Worm (Caenorhabditis elegans): ENCODE results near the gene Y37E11AL.9.

The Y37E11AL.9 gene

DNA sequence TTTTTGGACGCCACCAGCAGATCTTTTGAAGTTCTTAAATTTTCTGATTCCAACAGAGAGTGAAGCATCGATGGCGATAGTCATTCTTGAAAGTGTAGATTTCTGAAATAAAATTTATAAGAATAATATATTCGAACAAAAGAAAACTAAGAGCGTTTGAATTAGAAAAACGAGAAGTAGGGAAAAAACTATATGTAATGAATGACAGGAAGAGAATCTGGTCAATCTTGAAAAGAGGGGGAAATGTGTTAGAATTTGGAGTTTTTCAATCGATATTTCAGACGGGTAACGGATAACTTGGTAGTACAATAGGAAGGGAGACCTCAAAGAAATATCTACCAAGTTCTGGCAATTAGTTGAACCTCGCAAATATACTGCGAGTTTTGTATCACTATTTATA, at the start of gene Y37E11AL.9:
TSS of gene Y37E11AL.9 (minus strand) at position 101 of the 400 bp plus-strand sequence.
- TF ChIP-seq flt-1 (GFP tag; IDR thresholded peaks at IDR 0.05) (no peak), T22C8.4 (GFP tag; IDR thresholded peaks at IDR 0.05) (no peak), ztf-23 (GFP tag; IDR thresholded peaks at IDR 0.05) (no peak)

- no peak for TF ChIP-seq ref-1 (GFP tag; conservative IDR thresholded peaks at IDR 0.05)
- TF ChIP-seq ztf-29 (GFP tag; IDR thresholded peaks at IDR 0.05): no peak
Measured at ce11 chrIV:3745806-3746205, 45.4 kb upstream of the Y37E11AL.9 start.

DNA sequence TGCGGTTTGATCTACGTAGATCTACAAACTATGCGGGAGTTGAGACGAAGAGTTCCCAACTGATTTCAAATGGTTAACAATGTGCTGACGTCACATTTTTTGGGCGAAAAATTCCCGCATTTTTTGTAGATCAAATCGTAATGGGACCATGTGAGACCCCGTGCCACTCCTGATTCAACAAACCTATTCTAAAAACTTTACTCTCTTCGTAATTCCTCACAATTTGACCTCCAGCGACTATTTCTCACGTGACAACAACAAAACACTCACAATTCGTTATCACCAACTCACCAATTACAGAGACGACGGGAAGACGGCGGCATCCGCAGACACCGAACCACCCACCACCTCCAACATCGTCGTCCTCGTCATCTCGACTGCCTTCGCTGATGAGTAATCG, 43.3 kb upstream of the Y37E11AL.9 start, which contains the start of gene siah-1:
TSS of gene siah-1 (plus strand) at position 301 of the 400 bp plus-strand sequence.
- no peak for TF ChIP-seq ztf-29 (GFP tag; IDR thresholded peaks at IDR 0.05)
- no peak for TF ChIP-seq klf-2 (GFP tag; conservative IDR thresholded peaks at IDR 0.05)
- TF ChIP-seq cog-1 (tag; optimal IDR thresholded peaks at IDR 0.05): no peak
- TF ChIP-seq T22C8.4 (GFP tag; IDR thresholded peaks at IDR 0.05): no peak
- TF ChIP-seq ztf-23 (GFP tag; IDR thresholded peaks at IDR 0.05): no peak
- TF ChIP-seq flt-1 (GFP tag; IDR thresholded peaks at IDR 0.05): no peak
- no peak for TF ChIP-seq tab-1 (GFP tag; IDR thresholded peaks at IDR 0.05)
- no peak for TF ChIP-seq med-1 (GFP tag; optimal IDR thresholded peaks at IDR 0.05; ENCODE audit: insufficient read depth)
- no peak for TF ChIP-seq ref-1 (GFP tag; conservative IDR thresholded peaks at IDR 0.05)

DNA sequence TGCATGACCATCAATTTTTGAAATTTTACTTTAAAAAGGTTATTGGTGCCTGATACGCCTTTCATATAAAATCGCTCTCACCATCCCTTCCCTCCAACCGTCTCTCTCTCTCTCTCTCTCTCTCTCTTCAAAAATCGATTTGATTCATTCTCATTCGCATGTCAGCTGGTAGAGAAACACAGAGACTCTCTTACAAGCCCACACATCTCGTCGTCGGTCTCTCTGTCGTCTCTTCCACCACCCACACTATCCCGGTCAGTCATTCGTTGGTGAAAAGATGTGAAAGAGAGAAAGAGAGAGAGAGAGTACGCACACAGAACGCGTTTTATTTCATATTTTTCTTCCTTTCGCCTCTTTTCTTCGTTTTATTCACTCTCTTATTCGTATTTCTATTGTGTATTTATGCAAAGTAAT, 42.0 kb upstream of the Y37E11AL.9 start:
- TF ChIP-seq flt-1 (GFP tag; IDR thresholded peaks at IDR 0.05) (0 out of 2 replicates have a peak, but pooled peaks have one; percentile 47), tab-1 (GFP tag; IDR thresholded peaks at IDR 0.05) (no peak), ztf-23 (GFP tag; IDR thresholded peaks at IDR 0.05) (no peak), med-1 (GFP tag; optimal IDR thresholded peaks at IDR 0.05; ENCODE audit: insufficient read depth) (no peak), ztf-29 (GFP tag; IDR thresholded peaks at IDR 0.05) (no peak), ref-1 (GFP tag; conservative IDR thresholded peaks at IDR 0.05) (no peak), T22C8.4 (GFP tag; IDR thresholded peaks at IDR 0.05) (peak; percentile 85), klf-2 (GFP tag; conservative IDR thresholded peaks at IDR 0.05) (no peak), cog-1 (tag; optimal IDR thresholded peaks at IDR 0.05) (peak; percentile 79)

ce11 chrIV:3741874-3742273, 41.4 kb upstream of the Y37E11AL.9 start:
- no peak for TF ChIP-seq flt-1 (GFP tag; IDR thresholded peaks at IDR 0.05)
- no peak for TF ChIP-seq med-1 (GFP tag; optimal IDR thresholded peaks at IDR 0.05; ENCODE audit: insufficient read depth)
- no peak for TF ChIP-seq klf-2 (GFP tag; conservative IDR thresholded peaks at IDR 0.05)
- no peak for TF ChIP-seq ztf-23 (GFP tag; IDR thresholded peaks at IDR 0.05)
- no peak for TF ChIP-seq ref-1 (GFP tag; conservative IDR thresholded peaks at IDR 0.05)
- no peak for TF ChIP-seq cog-1 (tag; optimal IDR thresholded peaks at IDR 0.05)
- TF ChIP-seq tab-1 (GFP tag; IDR thresholded peaks at IDR 0.05): no peak
- TF ChIP-seq ztf-29 (GFP tag; IDR thresholded peaks at IDR 0.05): no peak
- no peak for TF ChIP-seq T22C8.4 (GFP tag; IDR thresholded peaks at IDR 0.05)

ce11 chrIV:3740830-3741477, 40.5 kb upstream of the Y37E11AL.9 start, which contains the start of gene nape-1:
TSS of gene nape-1 (minus strand) at chrIV:3740880.
- no peak for TF ChIP-seq T22C8.4 (GFP tag; IDR thresholded peaks at IDR 0.05)
- TF ChIP-seq flt-1 (GFP tag; IDR thresholded peaks at IDR 0.05): no peak
- no peak for TF ChIP-seq cog-1 (tag; optimal IDR thresholded peaks at IDR 0.05)
- no peak for TF ChIP-seq ref-1 (GFP tag; conservative IDR thresholded peaks at IDR 0.05)
- no peak for TF ChIP-seq tab-1 (GFP tag; IDR thresholded peaks at IDR 0.05)
- TF ChIP-seq ztf-29 (GFP tag; IDR thresholded peaks at IDR 0.05): no peak
- TF ChIP-seq klf-2 (GFP tag; conservative IDR thresholded peaks at IDR 0.05): no peak
- TF ChIP-seq ztf-23 (GFP tag; IDR thresholded peaks at IDR 0.05): no peak
- no peak for TF ChIP-seq med-1 (GFP tag; optimal IDR thresholded peaks at IDR 0.05; ENCODE audit: insufficient read depth)

DNA sequence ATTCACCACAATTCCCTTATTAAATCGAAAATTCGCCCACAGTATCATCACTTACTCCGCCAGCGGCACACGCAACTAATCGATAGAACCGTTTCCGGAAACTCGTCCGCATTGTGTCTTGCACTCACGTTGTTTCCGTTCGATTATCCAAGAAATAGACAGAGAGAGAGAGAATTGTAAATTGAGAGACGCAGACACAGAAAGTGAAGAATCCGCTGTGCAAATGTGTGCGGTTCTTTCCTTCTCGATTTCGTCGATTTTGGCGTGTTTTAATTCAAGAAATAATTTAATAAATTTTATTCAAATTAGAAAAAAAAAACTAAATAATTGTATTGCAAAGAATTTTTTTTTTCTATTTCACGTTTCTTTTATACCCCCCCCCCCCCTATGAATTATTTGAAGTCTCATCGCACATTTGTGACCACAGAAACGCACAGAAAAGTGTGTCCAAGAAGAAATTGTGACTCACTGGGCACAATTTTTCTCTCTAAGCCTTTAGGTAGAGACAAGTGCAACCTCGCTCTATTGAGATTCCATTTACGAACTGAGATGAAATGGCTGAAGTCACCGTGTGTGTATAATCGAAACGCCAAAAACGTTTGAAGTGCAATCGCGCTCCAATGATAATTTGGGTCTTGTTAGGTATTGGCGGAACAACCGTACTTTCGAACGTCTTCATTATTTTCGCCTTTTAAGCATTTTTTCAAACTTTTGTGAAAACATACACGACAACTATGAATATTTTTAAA, 38.4 kb upstream of the Y37E11AL.9 start, which contains the start of gene nape-2:
TSS of gene nape-2 (minus strand) at position 271 of the 749 bp plus-strand sequence.
- no peak for TF ChIP-seq ztf-29 (GFP tag; IDR thresholded peaks at IDR 0.05)
- peak; percentile 36; the same call in 1 of the 2 replicates for TF ChIP-seq T22C8.4 (GFP tag; IDR thresholded peaks at IDR 0.05)

DNA sequence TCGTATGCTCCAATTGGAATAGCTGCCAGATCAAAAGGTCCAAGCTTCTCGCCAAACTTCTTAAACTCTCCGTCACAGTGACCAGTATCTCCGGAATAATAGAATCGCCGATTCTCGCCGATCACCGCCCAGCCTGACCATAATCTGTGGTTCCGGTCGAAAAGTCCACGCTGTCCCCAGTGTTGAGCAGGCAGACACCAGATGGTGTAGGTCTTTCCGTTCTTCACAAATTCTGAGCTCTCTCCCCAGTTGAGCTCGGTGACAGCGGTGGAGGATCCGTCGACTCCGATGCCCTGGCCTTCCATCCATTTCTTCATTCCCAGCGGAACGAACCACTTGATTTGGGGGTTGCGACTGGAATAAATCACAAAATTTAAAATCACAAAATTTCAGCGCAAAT, 35.8 kb upstream of the Y37E11AL.9 start:
- no peak for TF ChIP-seq cog-1 (tag; optimal IDR thresholded peaks at IDR 0.05)
- no peak for TF ChIP-seq tab-1 (GFP tag; IDR thresholded peaks at IDR 0.05)

- TF ChIP-seq flt-1 (GFP tag; IDR thresholded peaks at IDR 0.05) (no peak), T22C8.4 (GFP tag; IDR thresholded peaks at IDR 0.05) (no peak), ztf-29 (GFP tag; IDR thresholded peaks at IDR 0.05) (no peak), tab-1 (GFP tag; IDR thresholded peaks at IDR 0.05) (no peak), med-1 (GFP tag; optimal IDR thresholded peaks at IDR 0.05; ENCODE audit: insufficient read depth) (no peak), ref-1 (GFP tag; conservative IDR thresholded peaks at IDR 0.05) (no peak), ztf-23 (GFP tag; IDR thresholded peaks at IDR 0.05) (no peak), klf-2 (GFP tag; conservative IDR thresholded peaks at IDR 0.05) (no peak), cog-1 (tag; optimal IDR thresholded peaks at IDR 0.05) (no peak)
Measured at ce11 chrIV:3733287-3733686, 32.8 kb upstream of the Y37E11AL.9 start.

DNA sequence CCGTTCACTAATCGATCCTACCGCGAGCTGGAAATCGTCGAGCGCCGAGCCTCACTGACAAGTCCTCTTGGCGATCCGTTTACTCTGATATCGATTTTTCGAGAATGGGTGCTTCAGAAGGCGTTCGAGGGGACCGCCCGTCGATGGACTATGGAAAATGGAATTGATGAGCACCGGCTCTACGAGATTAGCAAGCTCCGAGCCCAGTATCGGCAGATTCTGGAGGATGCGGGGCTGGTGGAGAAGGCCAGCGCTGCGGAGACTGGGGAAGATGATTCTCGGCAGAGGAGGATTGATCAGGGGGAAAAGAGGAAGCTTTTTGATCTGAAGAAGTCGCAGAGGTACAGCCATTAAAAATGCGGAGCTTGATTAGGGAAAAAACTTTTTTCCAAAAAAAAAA, 31.0 kb upstream of the Y37E11AL.9 start:
- TF ChIP-seq ref-1 (GFP tag; conservative IDR thresholded peaks at IDR 0.05) (no peak), med-1 (GFP tag; optimal IDR thresholded peaks at IDR 0.05; ENCODE audit: insufficient read depth) (no peak), T22C8.4 (GFP tag; IDR thresholded peaks at IDR 0.05) (no peak), flt-1 (GFP tag; IDR thresholded peaks at IDR 0.05) (no peak), ztf-29 (GFP tag; IDR thresholded peaks at IDR 0.05) (no peak), ztf-23 (GFP tag; IDR thresholded peaks at IDR 0.05) (no peak), klf-2 (GFP tag; conservative IDR thresholded peaks at IDR 0.05) (no peak), tab-1 (GFP tag; IDR thresholded peaks at IDR 0.05) (no peak), cog-1 (tag; optimal IDR thresholded peaks at IDR 0.05) (no peak)
